Worm (Caenorhabditis elegans): ENCODE measurements around the gene C26B9.6.
A peak's percentile ranks its signal among the peaks of the same experiment; 100 is the strongest.

The C26B9.6 gene

ce11 chrX:5321563-5321962 is 13.7 kb downstream of the C26B9.6 start:
- no peak for TF ChIP-seq ztf-11 (tag; optimal IDR thresholded peaks at IDR 0.05)
- TF ChIP-seq tbx-8 (GFP tag; optimal IDR thresholded peaks at IDR 0.05), result no peak
- TF ChIP-seq ces-1 (GFP tag; optimal IDR thresholded peaks at IDR 0.05), result peak; percentile 82

DNA sequence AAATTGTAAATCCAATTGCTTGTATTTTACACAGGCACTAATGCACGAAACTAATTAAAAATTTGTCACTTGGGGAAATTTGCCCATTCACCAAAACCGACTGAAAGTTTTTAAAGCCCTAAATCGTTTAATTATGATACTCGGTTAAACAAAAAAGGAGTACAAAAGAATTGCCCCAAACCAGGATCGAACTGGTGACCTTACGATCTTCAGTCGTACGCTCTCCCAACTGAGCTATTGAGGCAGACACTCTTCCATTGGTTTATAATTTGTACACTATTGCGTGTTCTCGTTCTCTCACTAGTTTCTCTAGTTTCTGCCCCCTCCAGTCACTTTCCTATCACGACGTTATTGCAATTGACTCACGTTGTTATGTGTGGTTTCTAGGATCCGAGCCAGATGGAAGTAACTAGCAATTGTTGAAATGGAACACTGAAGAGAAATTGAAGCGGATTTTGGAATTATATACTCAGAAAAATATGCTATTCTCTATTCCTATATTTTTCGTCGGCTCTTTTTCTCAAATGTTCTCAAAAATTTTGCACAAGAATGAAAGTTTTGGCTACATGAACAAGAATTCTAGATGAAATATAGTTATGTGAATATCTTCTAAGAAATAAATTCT is 15.9 kb downstream of the C26B9.6 start:
- TF ChIP-seq ztf-11 (tag; optimal IDR thresholded peaks at IDR 0.05), result no peak
- peak; percentile 25 for TF ChIP-seq mep-1 (tag; optimal IDR thresholded peaks at IDR 0.05)
- TF ChIP-seq unc-62 (GFP tag; optimal IDR thresholded peaks at IDR 0.05), result peak; percentile 30
- peak; percentile 75 for TF ChIP-seq sem-2 (GFP tag; optimal IDR thresholded peaks at IDR 0.05)
- peak; percentile 86 for TF ChIP-seq ceh-43 (GFP tag; optimal IDR thresholded peaks at IDR 0.05)
- peak; percentile 72 for TF ChIP-seq bed-3 (GFP tag; optimal IDR thresholded peaks at IDR 0.05)
- no peak for TF ChIP-seq snpc-4 (tag; optimal IDR thresholded peaks at IDR 0.05)
- peak; percentile 72 for TF ChIP-seq lin-32 (GFP tag; optimal IDR thresholded peaks at IDR 0.05)
- TF ChIP-seq ceh-39 (tag; optimal IDR thresholded peaks at IDR 0.05), result no peak
- peak; percentile 83 for TF ChIP-seq sptf-1 (tag; optimal IDR thresholded peaks at IDR 0.05)
- peak; percentile 65 for TF ChIP-seq ham-2 (GFP tag; optimal IDR thresholded peaks at IDR 0.05)
- no peak for TF ChIP-seq nhr-12 (tag; optimal IDR thresholded peaks at IDR 0.05)
- TF ChIP-seq nhr-2 (tag; optimal IDR thresholded peaks at IDR 0.05), result no peak
- TF ChIP-seq blmp-1 (tag; optimal IDR thresholded peaks at IDR 0.05), result no peak
- peak; percentile 15 for TF ChIP-seq pha-4 (tag; optimal IDR thresholded peaks at IDR 0.05)
- TF ChIP-seq lin-13 (tag; optimal IDR thresholded peaks at IDR 0.05), result no peak
- no peak for TF ChIP-seq ces-1 (GFP tag; optimal IDR thresholded peaks at IDR 0.05)
- no peak for TF ChIP-seq zip-8 (tag; optimal IDR thresholded peaks at IDR 0.05)
- no peak for TF ChIP-seq elt-1 (tag; optimal IDR thresholded peaks at IDR 0.05; ENCODE audit: borderline replicate concordance, insufficient read depth)
- no peak for TF ChIP-seq nhr-76 (tag; optimal IDR thresholded peaks at IDR 0.05)
- TF ChIP-seq nhr-237 (tag; optimal IDR thresholded peaks at IDR 0.05), result no peak
- TF ChIP-seq elt-3 (tag; optimal IDR thresholded peaks at IDR 0.05), result no peak
- TF ChIP-seq unc-39 (tag; optimal IDR thresholded peaks at IDR 0.05), result no peak
- TF ChIP-seq tbx-8 (GFP tag; optimal IDR thresholded peaks at IDR 0.05), result peak; percentile 62
- peak; percentile 53 for TF ChIP-seq flh-1 (GFP tag; optimal IDR thresholded peaks at IDR 0.05)
- peak; percentile 86 for TF ChIP-seq ceh-83 (GFP tag; optimal IDR thresholded peaks at IDR 0.05)
- no peak for TF ChIP-seq mab-5 (tag; optimal IDR thresholded peaks at IDR 0.05)
- TF ChIP-seq drap-1 (GFP tag; optimal IDR thresholded peaks at IDR 0.05), result peak; percentile 85
- peak; percentile 19 for TF ChIP-seq hlh-1 (tag; optimal IDR thresholded peaks at IDR 0.05)
- TF ChIP-seq nhr-28 (tag; optimal IDR thresholded peaks at IDR 0.05), result no peak
- peak; percentile 84 for TF ChIP-seq unc-120 (tag; optimal IDR thresholded peaks at IDR 0.05; ENCODE audit: poor library complexity, severe bottlenecking)
- peak; percentile 72 for TF ChIP-seq mls-2 (tag; optimal IDR thresholded peaks at IDR 0.05)
- no peak for TF ChIP-seq lsy-2 (tag; optimal IDR thresholded peaks at IDR 0.05)
- TF ChIP-seq cnd-1 (tag; optimal IDR thresholded peaks at IDR 0.05), result peak; percentile 76
- TF ChIP-seq M03D4.4 (tag; optimal IDR thresholded peaks at IDR 0.05), result peak; percentile 79

DNA sequence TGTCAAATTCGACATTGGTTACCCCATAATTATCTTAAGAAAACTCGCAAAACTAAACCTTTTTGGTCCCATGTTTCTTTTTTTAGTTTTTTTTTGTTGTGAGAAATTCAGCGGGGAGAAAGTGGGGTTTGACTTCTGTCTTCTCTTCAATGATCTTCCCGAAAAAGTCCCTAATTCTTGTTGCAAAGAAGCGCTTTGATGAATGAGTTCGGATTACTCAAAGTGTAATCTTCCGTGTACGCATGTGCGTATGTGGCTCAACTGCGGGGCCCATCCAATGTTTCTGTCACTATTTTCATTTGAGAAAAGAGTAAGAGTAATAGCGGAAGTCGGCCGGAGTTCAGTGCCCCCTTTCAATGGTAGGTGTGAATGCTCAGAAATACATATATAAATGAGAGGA is 24.1 kb downstream of the C26B9.6 start:
- TF ChIP-seq elt-3 (tag; optimal IDR thresholded peaks at IDR 0.05) (no peak), nhr-76 (tag; optimal IDR thresholded peaks at IDR 0.05) (no peak), hlh-1 (tag; optimal IDR thresholded peaks at IDR 0.05) (no peak), ham-2 (GFP tag; optimal IDR thresholded peaks at IDR 0.05) (no peak), elt-1 (tag; optimal IDR thresholded peaks at IDR 0.05; ENCODE audit: borderline replicate concordance, insufficient read depth) (no peak), sptf-1 (tag; optimal IDR thresholded peaks at IDR 0.05) (no peak), pha-4 (tag; optimal IDR thresholded peaks at IDR 0.05) (no peak), nhr-237 (tag; optimal IDR thresholded peaks at IDR 0.05) (no peak), sem-2 (GFP tag; optimal IDR thresholded peaks at IDR 0.05) (no peak), unc-39 (tag; optimal IDR thresholded peaks at IDR 0.05) (no peak), lsy-2 (tag; optimal IDR thresholded peaks at IDR 0.05) (no peak), zip-8 (tag; optimal IDR thresholded peaks at IDR 0.05) (no peak), mep-1 (tag; optimal IDR thresholded peaks at IDR 0.05) (no peak), lin-13 (tag; optimal IDR thresholded peaks at IDR 0.05) (no peak), unc-120 (tag; optimal IDR thresholded peaks at IDR 0.05; ENCODE audit: poor library complexity, severe bottlenecking) (no peak), blmp-1 (tag; optimal IDR thresholded peaks at IDR 0.05) (no peak), ceh-43 (GFP tag; optimal IDR thresholded peaks at IDR 0.05) (no peak), nhr-2 (tag; optimal IDR thresholded peaks at IDR 0.05) (no peak), tbx-8 (GFP tag; optimal IDR thresholded peaks at IDR 0.05) (no peak), ztf-11 (tag; optimal IDR thresholded peaks at IDR 0.05) (no peak)
